Fruit fly (Drosophila melanogaster): ENCODE measurements around the gene mus312.

The mus312 gene

dm6 chr3L:7356386-7357117 is 27.6 kb downstream of the mus312 start, which contains the start of gene CTCF (continued):
- TF ChIP-seq jumu (GFP tag; optimal IDR thresholded peaks at IDR 0.05) (peak; percentile 54), sens (GFP tag) (peak; percentile 87), E2f2 (GFP tag; IDR thresholded peaks at IDR 0.05) (no peak; the same call in none of the 2 replicates), kni (GFP tag; optimal IDR thresholded peaks at IDR 0.05) (peak; percentile 31), Stat92E (GFP tag; optimal IDR thresholded peaks at IDR 0.05) (peak in 1 of 3 experiments; percentile 9), CG12659 (GFP tag; optimal IDR thresholded peaks at IDR 0.05) (peak; percentile 77), inv (GFP tag; IDR thresholded peaks at IDR 0.05; ENCODE audit: partially characterized antibody) (peak; percentile 55; the same call in 1 of the 2 replicates), mirr (GFP tag; optimal IDR thresholded peaks at IDR 0.05) (peak; percentile 56), CG18599 (GFP tag; optimal IDR thresholded peaks at IDR 0.05) (no peak), CG14441 (GFP tag; IDR thresholded peaks at IDR 0.05) (peak; percentile 53), CG2129 (GFP tag; IDR thresholded peaks at IDR 0.05; ENCODE audit: partially characterized antibody) (peak; percentile 63), CG4360 (GFP tag; IDR thresholded peaks at IDR 0.05) (no peak), CG8924 (tag; optimal IDR thresholded peaks at IDR 0.05) (peak; percentile 69), CG1603 (tag; optimal IDR thresholded peaks at IDR 0.05) (peak; percentile 69), HmgZ (tag; optimal IDR thresholded peaks at IDR 0.05) (peak; percentile 24), CG12391 (tag; optimal IDR thresholded peaks at IDR 0.05) (peak; percentile 43), ssp (GFP tag; IDR thresholded peaks at IDR 0.05) (peak; percentile 49; the same call in 1 of the 2 replicates), CG7271 (tag; optimal IDR thresholded peaks at IDR 0.05) (peak; percentile 39), tll (GFP tag; optimal IDR thresholded peaks at IDR 0.05) (no peak), Meics (GFP tag; optimal IDR thresholded peaks at IDR 0.05) (peak; percentile 77), D19A (tag; optimal IDR thresholded peaks at IDR 0.05) (peak; percentile 41), Drgx (GFP tag; IDR thresholded peaks at IDR 0.05) (peak; percentile 26; the same call in 1 of the 2 replicates), CG8388 (GFP tag; optimal IDR thresholded peaks at IDR 0.05) (no peak), CG10274 (GFP tag; optimal IDR thresholded peaks at IDR 0.05) (no peak), Med (GFP tag) (peak; percentile 88), insv (GFP tag; optimal IDR thresholded peaks at IDR 0.05) (peak in 1 of 2 experiments; percentile 50), CG17912 (GFP tag; optimal IDR thresholded peaks at IDR 0.05) (no peak), Lim3 (GFP tag; IDR thresholded peaks at IDR 0.05) (no peak), CG4707 (GFP tag; optimal IDR thresholded peaks at IDR 0.05) (no peak), CG13775 (GFP tag; optimal IDR thresholded peaks at IDR 0.05) (peak; percentile 37), CG10431 (GFP tag; optimal IDR thresholded peaks at IDR 0.05) (peak; percentile 51), CG15696 (tag; optimal IDR thresholded peaks at IDR 0.05) (peak; percentile 38), cas (GFP tag; IDR thresholded peaks at IDR 0.05) (no peak), Trl (optimal IDR thresholded peaks at IDR 0.05) (no peak), Trl (GFP tag; optimal IDR thresholded peaks at IDR 0.05) (peak; percentile 17), CG3838 (GFP tag; optimal IDR thresholded peaks at IDR 0.05) (no peak), ap (GFP tag; IDR thresholded peaks at IDR 0.05) (no peak), CG8089 (GFP tag; optimal IDR thresholded peaks at IDR 0.05) (peak; percentile 2), mld (GFP tag; IDR thresholded peaks at IDR 0.05; ENCODE audit: partially characterized antibody) (peak; percentile 70; the same call in 2 of the 3 replicates), CG11696 (GFP tag; IDR thresholded peaks at IDR 0.05) (no peak), CG9215 (GFP tag; IDR thresholded peaks at IDR 0.05) (no peak), aop (GFP tag; IDR thresholded peaks at IDR 0.05) (no peak), wek (GFP tag; optimal IDR thresholded peaks at IDR 0.05) (no peak), CG10321 (GFP tag; IDR thresholded peaks at IDR 0.05) (no peak), slp2 (GFP tag; optimal IDR thresholded peaks at IDR 0.05) (peak; percentile 39), D (optimal IDR thresholded peaks at IDR 0.05) (peak; percentile 58), D (GFP tag; optimal IDR thresholded peaks at IDR 0.05) (peak; percentile 1), maf-S (GFP tag; optimal IDR thresholded peaks at IDR 0.05) (no peak), Kr (GFP tag; optimal IDR thresholded peaks at IDR 0.05) (no peak)

Measured in whole organism, embryonic.